Worm (Caenorhabditis elegans) whole organism, L1 larva: Measurements from ENCODE around the gene acp-2.
A peak's percentile ranks its signal among the peaks of the same experiment; 100 is the strongest.

Experiments used
- C04F5.9 ChIP-seq: sonication (generic microtip); optimal IDR thresholded peaks from 2 replicates; lab custom pipeline; 2016; ENCODE audit warnings: missing genetic modification characterization, missing compliant biosample characterization
- C16A3.4 ChIP-seq: fragments of 150-350 bp; optimal IDR thresholded peaks from 2 replicates; lab custom pipeline; 2014; ENCODE audit warnings: missing biosample characterization, missing genetic modification characterization
- Y116A8C.19 ChIP-seq: sonication (generic microtip); optimal IDR thresholded peaks from 2 replicates; lab custom pipeline; 2016; ENCODE audit warnings: missing compliant biosample characterization, missing genetic modification characterization, borderline replicate concordance
- aha-1 ChIP-seq: fragments of 150-350 bp; optimal IDR thresholded peaks from 2 replicates; lab custom pipeline; 2014; ENCODE audit warnings: missing biosample characterization, missing genetic modification characterization
- aly-2 ChIP-seq: fragments of 150-350 bp; optimal IDR thresholded peaks from 2 replicates; lab custom pipeline; 2014; ENCODE audit warnings: missing biosample characterization, missing genetic modification characterization
- blmp-1 ChIP-seq: fragments of 150-350 bp; optimal IDR thresholded peaks from 2 replicates; lab custom pipeline; 2014; ENCODE audit warnings: missing biosample characterization, missing genetic modification characterization
- ceh-63 ChIP-seq: fragments of 200-800 bp; sonication (Bioruptor generic); optimal IDR thresholded peaks from 2 replicates; lab custom pipeline; 2018; ENCODE audit warnings: mild to moderate bottlenecking, missing genetic modification characterization, missing compliant biosample characterization
- ceh-8 ChIP-seq: fragments of 200-800 bp; sonication (Bioruptor generic); optimal IDR thresholded peaks from 2 replicates; lab custom pipeline; 2018; ENCODE audit warnings: mild to moderate bottlenecking, missing genetic modification characterization, moderate library complexity, missing compliant biosample characterization
- ces-1 ChIP-seq: fragments of 150-350 bp; optimal IDR thresholded peaks from 2 replicates; lab custom pipeline; 2014; ENCODE audit warnings: missing biosample characterization, missing genetic modification reagents, missing genetic modification characterization
- dsc-1 ChIP-seq: sonication (generic microtip); optimal IDR thresholded peaks from 2 replicates; lab custom pipeline; 2016; ENCODE audit warnings: mild to moderate bottlenecking, missing genetic modification characterization, missing compliant biosample characterization
- efl-1 ChIP-seq, 4 experiments: fragments of 150-350 bp; optimal IDR thresholded peaks in 3 of 4; peaks in 1 of 4; 1 replicate in 1 of 4; 2 replicates in 3 of 4; lab custom pipeline; 2014; ENCODE audit warnings: missing biosample characterization in 2 of 4, missing genetic modification characterization in 2 of 4, missing genetic modification reagents in 2 of 4
- efl-3 ChIP-seq: fragments of 200-800 bp; sonication (Bioruptor generic); optimal IDR thresholded peaks from 2 replicates; lab custom pipeline; 2018; ENCODE audit warnings: mild to moderate bottlenecking, missing genetic modification characterization, missing compliant biosample characterization
- elt-2 ChIP-seq: sonication (generic microtip); optimal IDR thresholded peaks from 2 replicates; lab custom pipeline; 2016; ENCODE audit warnings: missing genetic modification characterization, mild to moderate bottlenecking, inconsistent platforms, missing compliant biosample characterization, missing genetic modification reagents
- fkh-10 ChIP-seq: sonication (generic microtip); optimal IDR thresholded peaks from 2 replicates; lab custom pipeline; 2017; ENCODE audit warnings: missing biosample characterization, missing genetic modification reagents, missing genetic modification characterization
- fkh-4 ChIP-seq: sonication (generic microtip); optimal IDR thresholded peaks from 2 replicates; lab custom pipeline; 2016; ENCODE audit warnings: missing compliant biosample characterization, missing genetic modification characterization, borderline replicate concordance
- fos-1 ChIP-seq: fragments of 150-350 bp; optimal IDR thresholded peaks from 2 replicates; lab custom pipeline; 2014; ENCODE audit warnings: missing biosample characterization, missing genetic modification characterization
- grh-1 ChIP-seq: fragments of 200-800 bp; sonication (Bioruptor generic); IDR thresholded peaks from 2 replicates; pipeline ENCODE4 v1.3.6; 2022; ENCODE audit warnings: missing genetic modification reagents, missing genetic modification characterization, missing compliant biosample characterization
- hlh-17 ChIP-seq: fragments of 200-800 bp; sonication (Bioruptor generic); optimal IDR thresholded peaks from 2 replicates; lab custom pipeline; 2018; ENCODE audit warnings: missing genetic modification characterization, mild to moderate bottlenecking, missing compliant biosample characterization, moderate library complexity, borderline replicate concordance
- hpl-2 ChIP-seq: fragments of 150-350 bp; optimal IDR thresholded peaks from 2 replicates; lab custom pipeline; 2014; ENCODE audit warnings: missing biosample characterization, missing genetic modification reagents, missing genetic modification characterization
- isw-1 ChIP-seq: fragments of 200-800 bp; sonication (Bioruptor generic); IDR thresholded peaks from 2 replicates; pipeline ENCODE4 v1.3.6; 2022; ENCODE audit warnings: missing genetic modification characterization, missing compliant biosample characterization
- jun-1 ChIP-seq: fragments of 150-350 bp; optimal IDR thresholded peaks from 2 replicates; lab custom pipeline; 2014; ENCODE audit warnings: missing biosample characterization, missing genetic modification reagents, missing genetic modification characterization
- lin-13 ChIP-seq: fragments of 150-350 bp; optimal IDR thresholded peaks from 2 replicates; lab custom pipeline; 2014; ENCODE audit warnings: missing biosample characterization, missing genetic modification reagents, missing genetic modification characterization
- lin-14 ChIP-seq: fragments of 200-800 bp; sonication (Bioruptor generic); optimal IDR thresholded peaks from 2 replicates; lab custom pipeline; 2018; ENCODE audit warnings: mild to moderate bottlenecking, missing genetic modification characterization, moderate library complexity, missing compliant biosample characterization
- lin-15B ChIP-seq: fragments of 150-350 bp; sonication (generic microtip); optimal IDR thresholded peaks from 3 replicates; lab custom pipeline; 2014; ENCODE audit warnings: missing biosample characterization, missing genetic modification characterization
- lin-39 ChIP-seq: fragments of 150-350 bp; optimal IDR thresholded peaks from 2 replicates; lab custom pipeline; 2014; ENCODE audit warnings: missing biosample characterization, missing genetic modification reagents, missing genetic modification characterization
- lir-3 ChIP-seq: sonication (generic microtip); optimal IDR thresholded peaks from 2 replicates; lab custom pipeline; 2016; ENCODE audit warnings: mild to moderate bottlenecking, missing genetic modification characterization, moderate library complexity, missing compliant biosample characterization; ENCODE audit not compliant: poor library complexity
- lsy-2 ChIP-seq, 2 experiments: fragments of 150-350 bp; optimal IDR thresholded peaks; 2 replicates each; lab custom pipeline; 2014; ENCODE audit warnings: missing biosample characterization in 2 of 2, missing genetic modification characterization in 2 of 2
- mab-9 ChIP-seq: fragments of 200-800 bp; sonication (Bioruptor generic); IDR thresholded peaks from 2 replicates; pipeline ENCODE4 v1.3.6; 2022; ENCODE audit warnings: missing genetic modification reagents, missing genetic modification characterization, missing compliant biosample characterization
- mef-2 ChIP-seq: fragments of 150-350 bp; optimal IDR thresholded peaks from 2 replicates; lab custom pipeline; 2014; ENCODE audit warnings: missing biosample characterization, missing genetic modification characterization
- mep-1 ChIP-seq: fragments of 150-350 bp; optimal IDR thresholded peaks from 2 replicates; lab custom pipeline; 2014; ENCODE audit warnings: missing biosample characterization, missing genetic modification characterization
- nhr-20 ChIP-seq: sonication (generic microtip); optimal IDR thresholded peaks from 2 replicates; lab custom pipeline; 2016; ENCODE audit warnings: mild to moderate bottlenecking, missing genetic modification characterization, missing compliant biosample characterization
- nhr-47 ChIP-seq: sonication (generic microtip); optimal IDR thresholded peaks from 2 replicates; lab custom pipeline; 2016; ENCODE audit warnings: mild to moderate bottlenecking, missing genetic modification characterization, moderate library complexity, missing compliant biosample characterization
- nhr-71 ChIP-seq: sonication (generic microtip); optimal IDR thresholded peaks from 2 replicates; lab custom pipeline; 2016; ENCODE audit warnings: mild to moderate bottlenecking, missing genetic modification characterization, moderate library complexity, missing compliant biosample characterization
- nhr-76 ChIP-seq: sonication (generic microtip); optimal IDR thresholded peaks from 2 replicates; lab custom pipeline; 2017; ENCODE audit warnings: missing biosample characterization, missing genetic modification characterization
- nhr-77 ChIP-seq: fragments of 150-350 bp; optimal IDR thresholded peaks from 2 replicates; lab custom pipeline; 2014; ENCODE audit warnings: missing biosample characterization, missing genetic modification characterization
- nhr-84 ChIP-seq: sonication (generic microtip); optimal IDR thresholded peaks from 2 replicates; lab custom pipeline; 2017; ENCODE audit warnings: missing biosample characterization, missing genetic modification characterization
- nhr-90 ChIP-seq: sonication (generic microtip); optimal IDR thresholded peaks from 2 replicates; lab custom pipeline; 2016; ENCODE audit warnings: mild to moderate bottlenecking, missing genetic modification characterization, missing compliant biosample characterization; ENCODE audit not compliant: poor library complexity
- pqm-1 ChIP-seq: sonication (generic microtip); optimal IDR thresholded peaks from 3 replicates; lab custom pipeline; 2017; ENCODE audit warnings: missing biosample characterization, missing genetic modification characterization
- snpc-4 ChIP-seq: fragments of 150-350 bp; optimal IDR thresholded peaks from 2 replicates; lab custom pipeline; 2014; ENCODE audit warnings: missing biosample characterization, missing genetic modification characterization
- snu-23 ChIP-seq: sonication (generic microtip); optimal IDR thresholded peaks from 2 replicates; lab custom pipeline; 2016; ENCODE audit warnings: missing genetic modification characterization, missing compliant biosample characterization
- sup-37 ChIP-seq: fragments of 200-800 bp; sonication (Bioruptor generic); optimal IDR thresholded peaks from 2 replicates; lab custom pipeline; 2018; ENCODE audit warnings: mild to moderate bottlenecking, missing genetic modification characterization, missing compliant biosample characterization
- swsn-7 ChIP-seq: sonication (generic microtip); optimal IDR thresholded peaks from 2 replicates; lab custom pipeline; 2016; ENCODE audit warnings: missing genetic modification characterization, missing compliant biosample characterization
- tbx-2 ChIP-seq: sonication (generic microtip); optimal IDR thresholded peaks from 2 replicates; lab custom pipeline; 2016; ENCODE audit warnings: missing genetic modification characterization, missing compliant biosample characterization
- tlp-1 ChIP-seq: fragments of 150-350 bp; optimal IDR thresholded peaks from 2 replicates; lab custom pipeline; 2014; ENCODE audit warnings: missing biosample characterization, missing genetic modification characterization
- unc-30 ChIP-seq: sonication (generic microtip); optimal IDR thresholded peaks from 2 replicates; lab custom pipeline; 2017; ENCODE audit warnings: missing biosample characterization, missing genetic modification characterization
- unc-86 ChIP-seq: sonication (generic microtip); optimal IDR thresholded peaks from 2 replicates; lab custom pipeline; 2016; ENCODE audit warnings: missing genetic modification characterization, missing compliant biosample characterization
- unc-98 ChIP-seq: fragments of 200-800 bp; sonication (Bioruptor generic); IDR thresholded peaks from 2 replicates; pipeline ENCODE4 v1.3.6; 2022; ENCODE audit warnings: missing genetic modification characterization, missing compliant biosample characterization
- xbp-1 ChIP-seq: sonication (generic microtip); optimal IDR thresholded peaks from 2 replicates; lab custom pipeline; 2016; ENCODE audit warnings: missing genetic modification characterization, missing compliant biosample characterization
- ztf-11 ChIP-seq, 2 experiments: sonication (generic microtip); optimal IDR thresholded peaks; 2 replicates each; lab custom pipeline; 2016 to 2017; ENCODE audit warnings: missing genetic modification characterization in 2 of 2, missing biosample characterization in 1 of 2, missing compliant biosample characterization in 1 of 2

Gene acp-2

DNA sequence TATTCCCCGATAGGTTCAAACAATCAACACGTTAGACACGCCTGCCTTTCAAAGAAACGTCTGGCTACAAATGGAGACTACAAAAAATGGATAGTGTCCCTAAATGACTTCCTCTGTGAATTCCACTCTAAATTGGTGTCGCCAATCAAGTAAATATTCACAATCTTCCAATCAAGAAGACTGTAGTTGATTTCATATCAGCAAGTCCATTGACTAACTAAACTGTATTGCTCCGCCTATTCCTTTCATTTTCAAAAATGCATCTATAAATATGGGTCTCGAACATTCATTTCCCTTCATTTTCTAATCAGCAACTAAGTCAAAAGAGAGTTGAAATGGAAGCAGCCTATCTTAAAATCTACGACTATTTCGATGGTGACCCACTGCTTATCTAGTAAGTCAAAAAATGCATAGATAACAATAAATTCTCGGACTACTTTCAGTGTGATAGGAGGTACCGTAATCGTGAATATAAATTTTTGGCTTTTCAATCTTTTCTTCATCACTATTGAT is 43.8 kb downstream of the acp-2 start, which contains the start of gene drd-1:
drd-1 (plus strand) TSS at position 51 of the 513 bp plus-strand sequence.
- no peak for TF ChIP-seq blmp-1 (tag; lab: Kevin White, UChicago)
- no peak for TF ChIP-seq efl-3 (GFP tag; lab: Kevin White, UChicago)
- TF ChIP-seq nhr-47 = no peak
- no peak for TF ChIP-seq nhr-76 (tag; lab: Kevin White, UChicago)
- no peak for TF ChIP-seq nhr-90 (tag; lab: Kevin White, UChicago)
- no peak for TF ChIP-seq ces-1 (GFP tag; lab: Kevin White, UChicago)
- TF ChIP-seq isw-1 = no peak
- no peak for TF ChIP-seq lsy-2 (tag; optimal IDR thresholded peaks at IDR 0.05; lab: Kevin White, UChicago)
- no peak for TF ChIP-seq unc-98 (GFP tag; lab: Robert Waterston, UW)
- TF ChIP-seq C16A3.4 (tag; lab: Kevin White, UChicago) = no peak
- TF ChIP-seq ceh-8 = no peak
- TF ChIP-seq fkh-10 = no peak
- TF ChIP-seq lin-13 (GFP tag; lab: Kevin White, UChicago) = no peak
- no peak for TF ChIP-seq lin-39
- no peak for TF ChIP-seq ztf-11 (tag; optimal IDR thresholded peaks at IDR 0.05; lab: Kevin White, UChicago)
- TF ChIP-seq lin-14 (GFP tag; lab: Kevin White, UChicago) = peak; percentile 10
- no peak for TF ChIP-seq snpc-4 (tag; lab: Kevin White, UChicago)
- TF ChIP-seq nhr-20 (tag; lab: Kevin White, UChicago) = peak; percentile 57
- TF ChIP-seq snu-23 (GFP tag; lab: Kevin White, UChicago) = no peak
- no peak for TF ChIP-seq sup-37 (GFP tag; lab: Kevin White, UChicago)
- TF ChIP-seq elt-2 (tag; lab: Kevin White, UChicago) = peak; percentile 97
- TF ChIP-seq nhr-84 (tag; lab: Kevin White, UChicago) = no peak
- no peak for TF ChIP-seq xbp-1 (tag; lab: Kevin White, UChicago)
- TF ChIP-seq mab-9 (GFP tag; lab: Robert Waterston, UW) = no peak
- no peak for TF ChIP-seq C04F5.9
- TF ChIP-seq swsn-7 (tag; lab: Kevin White, UChicago) = no peak
- TF ChIP-seq unc-30 (tag; lab: Kevin White, UChicago) = no peak
- TF ChIP-seq efl-1 (optimal IDR thresholded peaks at IDR 0.05; lab: Kevin White, UChicago) = no peak
- TF ChIP-seq efl-1 (GFP tag; optimal IDR thresholded peaks at IDR 0.05 in 1 of 2; lab: Kevin White, UChicago) = peak in 1 of 2 experiments; percentile 66
- TF ChIP-seq fkh-4 = no peak
- TF ChIP-seq dsc-1 (tag; lab: Kevin White, UChicago) = no peak
- TF ChIP-seq aha-1 (tag; lab: Kevin White, UChicago) = no peak
- TF ChIP-seq lin-15B = no peak
- TF ChIP-seq unc-86 (tag; lab: Kevin White, UChicago) = no peak
- TF ChIP-seq tlp-1 (tag; lab: Kevin White, UChicago) = peak; percentile 11
- no peak for TF ChIP-seq hpl-2 (GFP tag; lab: Kevin White, UChicago)
- no peak for TF ChIP-seq nhr-77
- TF ChIP-seq grh-1 (GFP tag; lab: Robert Waterston, UW) = no peak
- TF ChIP-seq jun-1 (tag; lab: Kevin White, UChicago) = peak; percentile 31
- TF ChIP-seq lir-3 (tag; lab: Kevin White, UChicago) = no peak
- peak; percentile 77 for TF ChIP-seq pqm-1 (tag; lab: Kevin White, UChicago)
- TF ChIP-seq ceh-63 (GFP tag; lab: Kevin White, UChicago) = no peak
- no peak for TF ChIP-seq hlh-17 (GFP tag; lab: Kevin White, UChicago)

ce11 chrII:8386897-8387296 is 45.0 kb downstream of the acp-2 start:
- no peak for TF ChIP-seq tbx-2 (tag; lab: Kevin White, UChicago)
- no peak for TF ChIP-seq fos-1 (tag; lab: Kevin White, UChicago)
- no peak for TF ChIP-seq aha-1 (tag; lab: Kevin White, UChicago)
- TF ChIP-seq pqm-1 (tag; lab: Kevin White, UChicago) = peak; percentile 13
- TF ChIP-seq fkh-10 = no peak
- TF ChIP-seq mep-1 (tag; lab: Kevin White, UChicago) = no peak
- TF ChIP-seq nhr-20 (tag; lab: Kevin White, UChicago) = peak; percentile 0
- no peak for TF ChIP-seq nhr-71 (tag; lab: Kevin White, UChicago)
- TF ChIP-seq mef-2 (tag; lab: Kevin White, UChicago) = no peak
- TF ChIP-seq elt-2 (tag; lab: Kevin White, UChicago) = peak; percentile 64
- no peak for TF ChIP-seq aly-2 (tag; lab: Kevin White, UChicago)
- no peak for TF ChIP-seq isw-1
- TF ChIP-seq Y116A8C.19 (tag; lab: Kevin White, UChicago) = no peak
